Fruit fly (Drosophila melanogaster): Measurements from ENCODE around the gene Caf1-180.

DNA sequence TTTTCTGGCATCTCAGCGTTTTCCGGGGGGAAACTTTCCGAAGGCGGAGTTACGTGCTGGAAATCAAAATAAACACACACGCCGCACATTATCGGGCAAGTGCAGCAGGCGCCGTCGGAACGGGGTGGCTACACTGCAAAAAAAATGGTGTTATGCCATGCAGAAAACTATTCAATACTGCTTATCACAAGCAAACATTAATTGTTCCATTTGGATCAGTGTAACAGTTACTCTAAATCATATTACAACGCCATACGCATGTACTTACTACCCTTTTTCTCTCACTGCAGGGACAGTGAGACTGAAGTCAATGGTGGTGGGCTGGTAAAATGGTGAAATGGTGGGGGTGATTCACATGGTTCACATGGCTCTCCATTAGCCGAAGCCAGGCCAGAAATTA, 21.1 kb upstream of the Caf1-180 start:
- TF ChIP-seq CG10631 (GFP tag; optimal IDR thresholded peaks at IDR 0.05) (no peak), ss (GFP tag; optimal IDR thresholded peaks at IDR 0.05) (no peak)

Measured in whole organism, prepupa.